Fruit fly (Drosophila melanogaster) whole organism, embryonic: ENCODE results near the gene Or83a.

Source experiments
- Awh ChIP-seq: fragments of 200-800 bp; sonication (Bioruptor generic); IDR thresholded peaks from 2 replicates; pipeline ENCODE4, ENCODE4 v1.3.6; 2022; ENCODE audit warnings: missing biosample characterization, missing genetic modification characterization
- B-H1 ChIP-seq: fragments of 200-800 bp; sonication (Bioruptor generic); IDR thresholded peaks from 3 replicates; pipeline ENCODE4 v1.3.6; 2022; ENCODE audit warnings: missing biosample characterization, missing genetic modification characterization
- Blimp-1 ChIP-seq: fragments of 200-800 bp; sonication (Bioruptor generic); optimal IDR thresholded peaks from 3 replicates; lab custom pipeline; 2018; ENCODE audit warnings: missing biosample characterization, missing genetic modification characterization, mild to moderate bottlenecking, moderate library complexity, missing genetic modification reagents
- CG10543 ChIP-seq: fragments of 200-800 bp; sonication (Bioruptor generic); optimal IDR thresholded peaks from 3 replicates; lab custom pipeline; 2017; ENCODE audit warnings: missing biosample characterization, mild to moderate bottlenecking, missing genetic modification characterization, moderate library complexity
- CG12769 ChIP-seq: fragments of 200-800 bp; sonication (Bioruptor generic); optimal IDR thresholded peaks from 2 replicates; lab custom pipeline; 2019; ENCODE audit warnings: missing biosample characterization, mild to moderate bottlenecking, missing genetic modification characterization, moderate library complexity
- CG13287 ChIP-seq: fragments of 200-800 bp; sonication (Bioruptor generic); IDR thresholded peaks from 2 replicates; pipeline ENCODE4 v1.3.6; 2022; ENCODE audit warnings: missing biosample characterization, missing genetic modification characterization; ENCODE audit not compliant: partially characterized antibody
- CG13894 ChIP-seq: fragments of 200-800 bp; sonication (Bioruptor generic); optimal IDR thresholded peaks from 3 replicates; lab custom pipeline; 2018; ENCODE audit warnings: missing biosample characterization, mild to moderate bottlenecking, missing genetic modification characterization, moderate library complexity
- CG15514 ChIP-seq: fragments of 200-800 bp; sonication (Bioruptor generic); optimal IDR thresholded peaks from 3 replicates; lab custom pipeline; 2017; ENCODE audit warnings: missing biosample characterization, missing genetic modification characterization, mild to moderate bottlenecking, moderate library complexity, missing genetic modification reagents
- CG17186 ChIP-seq: fragments of 200-800 bp; sonication (Bioruptor generic); optimal IDR thresholded peaks from 3 replicates; lab custom pipeline; 2017; ENCODE audit warnings: missing biosample characterization, missing genetic modification reagents, missing genetic modification characterization
- CG18011 ChIP-seq: fragments of 200-800 bp; sonication (Bioruptor generic); optimal IDR thresholded peaks from 2 replicates; lab custom pipeline; 2017; ENCODE audit warnings: missing biosample characterization, missing genetic modification characterization, mild to moderate bottlenecking, moderate library complexity, missing genotype
- CG2678 ChIP-seq: fragments of 200-800 bp; sonication (Bioruptor generic); optimal IDR thresholded peaks from 3 replicates; lab custom pipeline; 2019; ENCODE audit warnings: missing biosample characterization, mild to moderate bottlenecking, missing genetic modification characterization, moderate library complexity
- CG3838 ChIP-seq: fragments of 200-800 bp; sonication (Bioruptor generic); optimal IDR thresholded peaks from 3 replicates; lab custom pipeline; 2016; ENCODE audit warnings: missing biosample characterization, missing genetic modification characterization
- CG6175 ChIP-seq: fragments of 200-800 bp; sonication (Bioruptor generic); IDR thresholded peaks from 3 replicates; pipeline ENCODE4 v1.3.6; 2022; ENCODE audit warnings: missing biosample characterization, missing genetic modification characterization
- CG7271 ChIP-seq: fragments of 200-800 bp; sonication (Bioruptor generic); optimal IDR thresholded peaks from 2 replicates; lab custom pipeline; 2018; ENCODE audit warnings: missing biosample characterization, mild to moderate bottlenecking, missing genetic modification characterization, moderate library complexity
- CG7372 ChIP-seq: fragments of 200-800 bp; sonication (Bioruptor generic); IDR thresholded peaks from 2 replicates; pipeline ENCODE4 v1.3.6; 2022; ENCODE audit warnings: missing biosample characterization, missing genetic modification characterization
- CG8944 ChIP-seq: fragments of 200-800 bp; sonication (Bioruptor generic); optimal IDR thresholded peaks from 3 replicates; lab custom pipeline; 2016; ENCODE audit warnings: missing biosample characterization, missing genetic modification characterization
- Eip74EF ChIP-seq, 2 experiments: fragments of 200-800 bp in 1 of 2; fragments of >200 bp in 1 of 2; sonication (Bioruptor generic) in 1 of 2; optimal IDR thresholded peaks; 2 replicates each; lab custom pipeline; 2017 to 2019; ENCODE audit warnings: missing biosample characterization in 2 of 2, missing genetic modification characterization in 2 of 2, mild to moderate bottlenecking in 1 of 2, moderate library complexity in 1 of 2
- Ets65A ChIP-seq: fragments of 200-800 bp; sonication (Bioruptor generic); peaks from one replicate; lab custom pipeline; 2016; ENCODE audit warnings: missing biosample characterization, missing genetic modification characterization
- Gug ChIP-seq: fragments of 200-800 bp; sonication (Bioruptor generic); IDR thresholded peaks from 4 replicates; pipeline ENCODE4 v1.3.6; 2022; ENCODE audit warnings: missing biosample characterization, missing genetic modification characterization
- Med ChIP-seq: fragments of 200-800 bp; sonication (Bioruptor generic); peaks from one replicate; lab custom pipeline; 2016; ENCODE audit warnings: missing biosample characterization, missing genetic modification characterization, mild to moderate bottlenecking, inconsistent platforms, moderate library complexity
- Scr ChIP-seq: fragments of 200-800 bp; sonication (Bioruptor generic); IDR thresholded peaks from 2 replicates; pipeline ENCODE4 v1.3.6; 2022; ENCODE audit warnings: missing biosample characterization, missing genetic modification characterization; ENCODE audit not compliant: partially characterized antibody
- abd-A ChIP-seq: fragments of 200-800 bp; sonication (Bioruptor generic); optimal IDR thresholded peaks from 3 replicates; lab custom pipeline; 2019; ENCODE audit warnings: missing biosample characterization, mild to moderate bottlenecking, missing genetic modification characterization, moderate library complexity
- al ChIP-seq: fragments of 200-800 bp; sonication (Bioruptor generic); IDR thresholded peaks from 2 replicates; pipeline ENCODE4 v1.3.6; 2022; ENCODE audit warnings: missing biosample characterization, missing genetic modification characterization
- caup ChIP-seq: fragments of 200-800 bp; sonication (Bioruptor generic); optimal IDR thresholded peaks from 3 replicates; lab custom pipeline; 2017; ENCODE audit warnings: missing biosample characterization, mild to moderate bottlenecking, missing genetic modification characterization, moderate library complexity; ENCODE audit not compliant: severe bottlenecking
- chinmo ChIP-seq: fragments of 200-800 bp; sonication (Bioruptor generic); IDR thresholded peaks from 4 replicates; pipeline ENCODE4 v1.3.6; 2022; ENCODE audit warnings: missing biosample characterization, missing genetic modification characterization; ENCODE audit not compliant: partially characterized antibody
- chm ChIP-seq: fragments of 200-800 bp; sonication (Bioruptor generic); IDR thresholded peaks from 2 replicates; pipeline ENCODE4 v1.3.6; 2022; ENCODE audit warnings: missing biosample characterization, missing genetic modification characterization
- crol ChIP-seq: fragments of 200-800 bp; sonication (Bioruptor generic); IDR thresholded peaks from 2 replicates; pipeline ENCODE4 v1.3.6; 2022; ENCODE audit warnings: missing biosample characterization, missing genetic modification characterization
- dimm ChIP-seq: fragments of 200-800 bp; sonication (Bioruptor generic); IDR thresholded peaks from 2 replicates; pipeline ENCODE4 v1.3.6; 2022; ENCODE audit warnings: missing biosample characterization, missing genetic modification characterization
- exex ChIP-seq: fragments of 200-800 bp; sonication (Bioruptor generic); optimal IDR thresholded peaks from 4 replicates; lab custom pipeline; 2018; ENCODE audit warnings: missing biosample characterization, mild to moderate bottlenecking, missing genetic modification characterization, moderate library complexity
- fd3F ChIP-seq: fragments of 200-800 bp; sonication (Bioruptor generic); optimal IDR thresholded peaks from 2 replicates; lab custom pipeline; 2018; ENCODE audit warnings: missing biosample characterization, mild to moderate bottlenecking, missing genetic modification characterization, moderate library complexity
- ftz-f1 ChIP-seq: fragments of 200-800 bp; sonication (Bioruptor generic); optimal IDR thresholded peaks from 2 replicates; lab custom pipeline; 2016; ENCODE audit warnings: missing biosample characterization, missing genetic modification characterization
- hb ChIP-seq: fragments of 200-800 bp; sonication (Bioruptor generic); IDR thresholded peaks from 3 replicates; pipeline ENCODE4 v1.3.6; 2022; ENCODE audit warnings: missing biosample characterization, missing genetic modification characterization; ENCODE audit not compliant: partially characterized antibody
- hkb ChIP-seq, 2 experiments: fragments of 200-800 bp in 1 of 2; fragments of >200 bp in 1 of 2; sonication (Bioruptor generic) in 1 of 2; IDR thresholded peaks in 1 of 2; optimal IDR thresholded peaks in 1 of 2; 2 replicates each; pipeline versions ENCODE4 v1.3.6 to Lab custom; 2017 to 2022; ENCODE audit warnings: missing biosample characterization in 1 of 2, missing genetic modification characterization in 1 of 2
- kni ChIP-seq: fragments of 200-800 bp; sonication (Bioruptor generic); optimal IDR thresholded peaks from 3 replicates; lab custom pipeline; 2017; ENCODE audit warnings: mild to moderate bottlenecking, missing biosample characterization, missing genetic modification reagents, missing genetic modification characterization
- nom ChIP-seq: fragments of 200-800 bp; sonication (Bioruptor generic); optimal IDR thresholded peaks from 2 replicates; lab custom pipeline; 2017; ENCODE audit warnings: missing biosample characterization, missing genetic modification characterization, mild to moderate bottlenecking, moderate library complexity, missing genetic modification reagents
- oc ChIP-seq: fragments of 200-800 bp; sonication (Bioruptor generic); optimal IDR thresholded peaks from 2 replicates; lab custom pipeline; 2018; ENCODE audit warnings: missing biosample characterization, mild to moderate bottlenecking, missing genetic modification characterization, moderate library complexity
- pros ChIP-seq: fragments of 200-800 bp; sonication (Bioruptor generic); optimal IDR thresholded peaks from 3 replicates; lab custom pipeline; 2019; ENCODE audit warnings: missing biosample characterization, mild to moderate bottlenecking, missing genetic modification characterization, moderate library complexity
- psq ChIP-seq: fragments of 200-800 bp; sonication (Bioruptor generic); optimal IDR thresholded peaks from 2 replicates; lab custom pipeline; 2017; ENCODE audit warnings: missing biosample characterization, missing genetic modification characterization
- sd ChIP-seq: fragments of 200-800 bp; sonication (Bioruptor generic); optimal IDR thresholded peaks from 3 replicates; lab custom pipeline; 2018; ENCODE audit warnings: missing biosample characterization, mild to moderate bottlenecking, missing genetic modification characterization, moderate library complexity
- sna ChIP-seq: fragments of 200-800 bp; sonication (Bioruptor generic); IDR thresholded peaks from 2 replicates; pipeline ENCODE4 v1.3.6; 2022; ENCODE audit warnings: missing biosample characterization, missing genetic modification characterization; ENCODE audit not compliant: partially characterized antibody
- sqz ChIP-seq: fragments of 200-800 bp; sonication (Bioruptor generic); optimal IDR thresholded peaks from 3 replicates; lab custom pipeline; 2018; ENCODE audit warnings: missing biosample characterization, mild to moderate bottlenecking, missing genetic modification characterization
- sug ChIP-seq: fragments of 200-800 bp; optimal IDR thresholded peaks from 2 replicates; lab custom pipeline; 2019; ENCODE audit warnings: missing biosample characterization, mild to moderate bottlenecking, missing genetic modification characterization, moderate library complexity
- trem ChIP-seq: fragments of 200-800 bp; optimal IDR thresholded peaks from 3 replicates; lab custom pipeline; 2019; ENCODE audit warnings: missing biosample characterization, mild to moderate bottlenecking, missing genetic modification characterization, moderate library complexity

Or83a gene

dm6 chr3R:5364539-5365273 is 34.3 kb downstream of the Or83a start (continued):
- TF ChIP-seq sd (tag; lab: Kevin White, UChicago) (peak; percentile 21), caup (GFP tag; lab: Kevin White, UChicago) (peak; percentile 36), CG15514 (GFP tag; lab: Kevin White, UChicago) (peak; percentile 20), Med (GFP tag; lab: Kevin White, UChicago) (peak; percentile 20), sug (tag; lab: Kevin White, UChicago) (peak; percentile 39), Gug (GFP tag; lab: Robert Waterston, UW) (no peak), CG7271 (tag; lab: Kevin White, UChicago) (no peak), CG3838 (GFP tag; lab: Kevin White, UChicago) (no peak), exex (tag; lab: Kevin White, UChicago) (peak; percentile 71), dimm (GFP tag; lab: Robert Waterston, UW) (no peak), fd3F (GFP tag; lab: Kevin White, UChicago) (peak; percentile 40), CG8944 (GFP tag; lab: Kevin White, UChicago) (no peak), chm (GFP tag; lab: Robert Waterston, UW) (0 out of 2 replicates have a peak, but pooled peaks have one; percentile 16), CG2678 (tag; lab: Kevin White, UChicago) (peak; percentile 29)

dm6 chr3R:5363412-5363811 is 35.6 kb downstream of the Or83a start:
- TF ChIP-seq oc (tag; lab: Kevin White, UChicago) (peak; percentile 90), abd-A (tag; lab: Kevin White, UChicago) (peak; percentile 64), sd (tag; lab: Kevin White, UChicago) (peak; percentile 41), ftz-f1 (GFP tag; lab: Kevin White, UChicago) (peak; percentile 93), pros (GFP tag; lab: Kevin White, UChicago) (peak; percentile 54), CG13894 (tag; lab: Kevin White, UChicago) (peak; percentile 62), CG7372 (GFP tag; lab: Robert Waterston, UW) (peak; percentile 52), chinmo (GFP tag; lab: Robert Waterston, UW) (peak; percentile 100), sqz (peak; percentile 83), hb (GFP tag; lab: Robert Waterston, UW) (no peak), B-H1 (GFP tag; lab: Robert Waterston, UW) (0 out of 3 replicates have a peak, but pooled peaks have one; percentile 17), trem (tag; lab: Kevin White, UChicago) (no peak), sna (0 out of 2 replicates have a peak, but pooled peaks have one; percentile 13), CG17186 (GFP tag; lab: Kevin White, UChicago) (no peak), nom (GFP tag; lab: Kevin White, UChicago) (peak; percentile 79), CG13287 (GFP tag; lab: Robert Waterston, UW) (peak; percentile 37; the same call in 1 of the 2 replicates), Awh (0 out of 2 replicates have a peak, but pooled peaks have one; percentile 22), CG10543 (GFP tag; lab: Kevin White, UChicago) (peak; percentile 68), CG18011 (GFP tag; lab: Kevin White, UChicago) (no peak), crol (GFP tag; lab: Robert Waterston, UW) (peak; percentile 50; the same call in 1 of the 2 replicates), Med (GFP tag; lab: Kevin White, UChicago) (peak; percentile 37), al (no peak), kni (GFP tag; lab: Kevin White, UChicago) (peak; percentile 6), Ets65A (GFP tag; lab: Kevin White, UChicago) (peak; percentile 5), hkb (optimal IDR thresholded peaks at IDR 0.05; lab: Kevin White, UChicago) (no peak), hkb (GFP tag; IDR thresholded peaks at IDR 0.05; lab: Robert Waterston, UW) (0 out of 2 replicates have a peak, but pooled peaks have one; percentile 15), Scr (GFP tag; lab: Robert Waterston, UW) (no peak), Eip74EF (GFP tag; optimal IDR thresholded peaks at IDR 0.05; lab: Kevin White, UChicago) (peak in 1 of 2 experiments; percentile 95), Blimp-1 (peak; percentile 11), psq (GFP tag; lab: Kevin White, UChicago) (no peak), CG12769 (tag; lab: Kevin White, UChicago) (peak; percentile 66), CG6175 (GFP tag; lab: Robert Waterston, UW) (peak; percentile 67)
